Worm (Caenorhabditis elegans): ENCODE data around the gene haf-3.

- no peak for TF ChIP-seq zag-1 (tag; optimal IDR thresholded peaks at IDR 0.05)
- no peak for TF ChIP-seq ZK546.5 (tag; optimal IDR thresholded peaks at IDR 0.05)
- no peak for TF ChIP-seq fkh-10 (GFP tag; optimal IDR thresholded peaks at IDR 0.05)
- no peak for TF ChIP-seq mdl-1 (tag; optimal IDR thresholded peaks at IDR 0.05)
- TF ChIP-seq zip-2 (tag; optimal IDR thresholded peaks at IDR 0.05): no peak
- no peak for TF ChIP-seq nhr-11 (tag; optimal IDR thresholded peaks at IDR 0.05)
- TF ChIP-seq ceh-28 (tag; optimal IDR thresholded peaks at IDR 0.05): no peak
- no peak for TF ChIP-seq ama-1 (optimal IDR thresholded peaks at IDR 0.05)
Observed at ce11 chrV:15798108-15798507, 32.1 kb upstream of the haf-3 start, which contains the start of gene T26E4.10.

All from whole organism, L4 larva.